Fruit fly (Drosophila melanogaster) whole organism, embryonic: ENCODE results near the gene Cby.

ENCODE experiments used
- Asciz ChIP-seq: fragments of 200-800 bp; sonication (Bioruptor generic); optimal IDR thresholded peaks from 2 replicates; lab custom pipeline; 2017; ENCODE audit warnings: missing biosample characterization, mild to moderate bottlenecking, missing genetic modification characterization, missing genetic modification reagents
- CG10147 ChIP-seq: fragments of 200-800 bp; sonication (Bioruptor generic); optimal IDR thresholded peaks from 2 replicates; lab custom pipeline; 2019; ENCODE audit warnings: missing biosample characterization, mild to moderate bottlenecking, missing genetic modification characterization, moderate library complexity
- CG10321 ChIP-seq: fragments of 200-800 bp; sonication (Bioruptor generic); IDR thresholded peaks from 2 replicates; pipeline ENCODE4 v1.3.6; 2022; ENCODE audit warnings: missing biosample characterization, missing genetic modification characterization
- CG10431 ChIP-seq: fragments of 200-800 bp; sonication (Bioruptor generic); optimal IDR thresholded peaks from 3 replicates; lab custom pipeline; 2018; ENCODE audit warnings: missing biosample characterization, mild to moderate bottlenecking, missing genetic modification characterization
- CG12104 ChIP-seq: fragments of 200-800 bp; sonication (Bioruptor generic); optimal IDR thresholded peaks from 3 replicates; lab custom pipeline; 2016; ENCODE audit warnings: missing biosample characterization, missing genetic modification characterization
- CG14710 ChIP-seq: fragments of 200-800 bp; sonication (Bioruptor generic); optimal IDR thresholded peaks from 3 replicates; lab custom pipeline; 2019; ENCODE audit warnings: missing biosample characterization, mild to moderate bottlenecking, missing genetic modification characterization, moderate library complexity
- CG15269 ChIP-seq: fragments of 200-800 bp; sonication (Bioruptor generic); optimal IDR thresholded peaks from 2 replicates; lab custom pipeline; 2018; ENCODE audit warnings: missing biosample characterization, mild to moderate bottlenecking, missing genetic modification characterization, moderate library complexity
- CG2889 ChIP-seq: fragments of 200-800 bp; sonication (Bioruptor generic); IDR thresholded peaks from 3 replicates; pipeline ENCODE4 v1.3.6; 2022; ENCODE audit warnings: missing biosample characterization, missing genetic modification characterization
- CG30403 ChIP-seq: fragments of 200-800 bp; sonication (Bioruptor generic); optimal IDR thresholded peaks from 3 replicates; lab custom pipeline; 2016; ENCODE audit warnings: missing biosample characterization, missing genetic modification characterization
- CG32532 ChIP-seq: fragments of 200-800 bp; sonication (Bioruptor generic); IDR thresholded peaks from 2 replicates; pipeline ENCODE4 v1.3.6; 2022; ENCODE audit warnings: missing biosample characterization, missing genetic modification characterization
- CG6175 ChIP-seq: fragments of 200-800 bp; sonication (Bioruptor generic); IDR thresholded peaks from 3 replicates; pipeline ENCODE4 v1.3.6; 2022; ENCODE audit warnings: missing biosample characterization, missing genetic modification characterization
- CG7745 ChIP-seq: fragments of 200-800 bp; sonication (Bioruptor generic); optimal IDR thresholded peaks from 2 replicates; lab custom pipeline; 2018; ENCODE audit warnings: missing biosample characterization, mild to moderate bottlenecking, missing genetic modification characterization, moderate library complexity
- CG8281 ChIP-seq: fragments of 200-800 bp; sonication (Bioruptor generic); optimal IDR thresholded peaks from 2 replicates; lab custom pipeline; 2018; ENCODE audit warnings: missing biosample characterization, mild to moderate bottlenecking, missing genetic modification characterization, moderate library complexity
- CG8924 ChIP-seq: fragments of 200-800 bp; optimal IDR thresholded peaks from 3 replicates; lab custom pipeline; 2019; ENCODE audit warnings: missing biosample characterization, mild to moderate bottlenecking, missing genetic modification characterization, moderate library complexity
- Chrac-16 ChIP-seq: fragments of 200-800 bp; sonication (Bioruptor generic); optimal IDR thresholded peaks from 3 replicates; lab custom pipeline; 2016; ENCODE audit warnings: missing biosample characterization, missing genetic modification characterization
- Deaf1 ChIP-seq: fragments of 200-800 bp; optimal IDR thresholded peaks from 3 replicates; lab custom pipeline; 2019; ENCODE audit warnings: missing biosample characterization, mild to moderate bottlenecking, missing genetic modification characterization, moderate library complexity
- ERR ChIP-seq: fragments of 200-800 bp; sonication (Bioruptor generic); optimal IDR thresholded peaks from 2 replicates; lab custom pipeline; 2016; ENCODE audit warnings: missing biosample characterization, missing genetic modification characterization
- Eip74EF ChIP-seq, 2 experiments: fragments of 200-800 bp in 1 of 2; fragments of >200 bp in 1 of 2; sonication (Bioruptor generic) in 1 of 2; optimal IDR thresholded peaks; 2 replicates each; lab custom pipeline; 2017 to 2019; ENCODE audit warnings: missing biosample characterization in 2 of 2, missing genetic modification characterization in 2 of 2, mild to moderate bottlenecking in 1 of 2, moderate library complexity in 1 of 2
- Elba2 ChIP-seq: fragments of 200-800 bp; sonication (Bioruptor generic); optimal IDR thresholded peaks from 3 replicates; lab custom pipeline; 2016; ENCODE audit warnings: missing biosample characterization, missing genetic modification characterization
- Ets65A ChIP-seq: fragments of 200-800 bp; sonication (Bioruptor generic); peaks from one replicate; lab custom pipeline; 2016; ENCODE audit warnings: missing biosample characterization, missing genetic modification characterization
- Hr51 ChIP-seq, 2 experiments: fragments of 200-800 bp; sonication (Bioruptor generic); optimal IDR thresholded peaks; 2 replicates in 1 of 2; 3 replicates in 1 of 2; lab custom pipeline; 2016 to 2018; ENCODE audit warnings: missing biosample characterization in 2 of 2, missing genetic modification characterization in 2 of 2, mild to moderate bottlenecking in 1 of 2, moderate library complexity in 1 of 2
- Lhr ChIP-seq: fragments of 200-800 bp; sonication (Bioruptor generic); optimal IDR thresholded peaks from 3 replicates; lab custom pipeline; 2017; ENCODE audit warnings: mild to moderate bottlenecking, missing biosample characterization, missing genetic modification reagents, missing genetic modification characterization
- NK7.1 ChIP-seq: fragments of 200-800 bp; sonication (Bioruptor generic); optimal IDR thresholded peaks from 3 replicates; lab custom pipeline; 2016; ENCODE audit warnings: missing biosample characterization, missing genetic modification characterization
- NfI ChIP-seq: fragments of 200-800 bp; sonication (Bioruptor generic); optimal IDR thresholded peaks from 3 replicates; lab custom pipeline; 2018; ENCODE audit warnings: missing biosample characterization, mild to moderate bottlenecking, missing genetic modification characterization, moderate library complexity
- Optix ChIP-seq: fragments of 200-800 bp; sonication (Bioruptor generic); IDR thresholded peaks from 3 replicates; pipeline ENCODE4 v1.3.6; 2022; ENCODE audit warnings: missing biosample characterization, missing genetic modification characterization
- ab ChIP-seq: fragments of 200-800 bp; sonication (Bioruptor generic); optimal IDR thresholded peaks from 2 replicates; lab custom pipeline; 2016; ENCODE audit warnings: missing biosample characterization, missing genetic modification characterization
- ac ChIP-seq: fragments of 200-800 bp; sonication (Bioruptor generic); optimal IDR thresholded peaks from 3 replicates; lab custom pipeline; 2017; ENCODE audit warnings: missing biosample characterization, mild to moderate bottlenecking, missing genetic modification characterization
- al ChIP-seq: fragments of 200-800 bp; sonication (Bioruptor generic); IDR thresholded peaks from 2 replicates; pipeline ENCODE4 v1.3.6; 2022; ENCODE audit warnings: missing biosample characterization, missing genetic modification characterization
- bowl ChIP-seq: fragments of 200-800 bp; sonication (Bioruptor generic); IDR thresholded peaks from 2 replicates; pipeline ENCODE4 v1.3.6; 2022; ENCODE audit warnings: missing biosample characterization, missing genetic modification characterization
- cad ChIP-seq: fragments of >200 bp; optimal IDR thresholded peaks from 2 replicates; lab custom pipeline; 2017; ENCODE audit warnings: missing biosample characterization, missing genetic modification characterization
- corto ChIP-seq: fragments of 200-800 bp; sonication (Bioruptor generic); optimal IDR thresholded peaks from 2 replicates; lab custom pipeline; 2016; ENCODE audit warnings: missing biosample characterization, mild to moderate bottlenecking, missing genetic modification characterization, moderate library complexity
- dmrt99B ChIP-seq: fragments of 200-800 bp; sonication (Bioruptor generic); optimal IDR thresholded peaks from 2 replicates; lab custom pipeline; 2018; ENCODE audit warnings: missing biosample characterization, mild to moderate bottlenecking, missing genetic modification characterization, moderate library complexity
- exex ChIP-seq: fragments of 200-800 bp; sonication (Bioruptor generic); optimal IDR thresholded peaks from 4 replicates; lab custom pipeline; 2018; ENCODE audit warnings: missing biosample characterization, mild to moderate bottlenecking, missing genetic modification characterization, moderate library complexity
- gcm2 ChIP-seq: fragments of 200-800 bp; sonication (Bioruptor generic); optimal IDR thresholded peaks from 2 replicates; lab custom pipeline; 2016; ENCODE audit warnings: missing biosample characterization, missing genetic modification characterization
- hbn ChIP-seq: fragments of 200-800 bp; sonication (Bioruptor generic); IDR thresholded peaks from 2 replicates; pipeline ENCODE4 v1.3.6; 2022; ENCODE audit warnings: missing biosample characterization, missing genetic modification characterization; ENCODE audit not compliant: partially characterized antibody
- hkb ChIP-seq, 2 experiments: fragments of 200-800 bp in 1 of 2; fragments of >200 bp in 1 of 2; sonication (Bioruptor generic) in 1 of 2; IDR thresholded peaks in 1 of 2; optimal IDR thresholded peaks in 1 of 2; 2 replicates each; pipeline versions ENCODE4 v1.3.6 to Lab custom; 2017 to 2022; ENCODE audit warnings: missing biosample characterization in 1 of 2, missing genetic modification characterization in 1 of 2
- insv ChIP-seq, 2 experiments: fragments of 200-800 bp; sonication (Bioruptor generic); optimal IDR thresholded peaks; 3 replicates each; lab custom pipeline; 2016 to 2018; ENCODE audit warnings: missing biosample characterization in 2 of 2, missing genetic modification characterization in 2 of 2
- lab ChIP-seq: fragments of 200-800 bp; sonication (Bioruptor generic); optimal IDR thresholded peaks from 3 replicates; lab custom pipeline; 2017; ENCODE audit warnings: missing biosample characterization, missing genetic modification characterization, mild to moderate bottlenecking, moderate library complexity, missing genetic modification reagents
- mirr ChIP-seq: fragments of 200-800 bp; sonication (Bioruptor generic); optimal IDR thresholded peaks from 3 replicates; lab custom pipeline; 2018; ENCODE audit warnings: missing biosample characterization, mild to moderate bottlenecking, missing genetic modification characterization
- nau ChIP-seq: fragments of 200-800 bp; sonication (Bioruptor generic); optimal IDR thresholded peaks from 3 replicates; lab custom pipeline; 2017; ENCODE audit warnings: missing biosample characterization, mild to moderate bottlenecking, missing genetic modification characterization, missing genetic modification reagents
- odd ChIP-seq: fragments of 200-800 bp; sonication (Bioruptor generic); optimal IDR thresholded peaks from 2 replicates; lab custom pipeline; 2017; ENCODE audit warnings: missing biosample characterization, mild to moderate bottlenecking, missing genetic modification characterization
- pfk ChIP-seq: fragments of 200-800 bp; sonication (Bioruptor generic); optimal IDR thresholded peaks from 2 replicates; lab custom pipeline; 2018; ENCODE audit warnings: missing biosample characterization, mild to moderate bottlenecking, missing genetic modification characterization, moderate library complexity
- pzg ChIP-seq: fragments of 200-800 bp; sonication (Bioruptor generic); optimal IDR thresholded peaks from 3 replicates; lab custom pipeline; 2018; ENCODE audit warnings: missing biosample characterization, mild to moderate bottlenecking, missing genetic modification characterization, moderate library complexity
- ro ChIP-seq: fragments of 200-800 bp; sonication (Bioruptor generic); IDR thresholded peaks from 2 replicates; pipeline ENCODE4 v1.3.6; 2022; ENCODE audit warnings: missing biosample characterization, missing genetic modification characterization
- scrt ChIP-seq: fragments of 200-800 bp; sonication (Bioruptor generic); optimal IDR thresholded peaks from 2 replicates; lab custom pipeline; 2018; ENCODE audit warnings: missing biosample characterization, mild to moderate bottlenecking, missing genetic modification characterization, moderate library complexity
- sisA ChIP-seq: fragments of 200-800 bp; sonication (Bioruptor generic); IDR thresholded peaks from 2 replicates; pipeline ENCODE4 v1.3.6; 2022; ENCODE audit warnings: missing biosample characterization, missing genetic modification characterization
- slou ChIP-seq: fragments of 200-800 bp; sonication (Bioruptor generic); optimal IDR thresholded peaks from 3 replicates; lab custom pipeline; 2016; ENCODE audit warnings: missing biosample characterization, missing genetic modification characterization
- ssp ChIP-seq: fragments of 200-800 bp; sonication (Bioruptor generic); IDR thresholded peaks from 2 replicates; pipeline ENCODE4 v1.3.6; 2022; ENCODE audit warnings: missing biosample characterization, missing genetic modification characterization
- stwl ChIP-seq: fragments of 200-800 bp; sonication (Bioruptor generic); optimal IDR thresholded peaks from 3 replicates; lab custom pipeline; 2018; ENCODE audit warnings: missing biosample characterization, mild to moderate bottlenecking, missing genetic modification characterization, moderate library complexity
- trem ChIP-seq: fragments of 200-800 bp; optimal IDR thresholded peaks from 3 replicates; lab custom pipeline; 2019; ENCODE audit warnings: missing biosample characterization, mild to moderate bottlenecking, missing genetic modification characterization, moderate library complexity
- trh ChIP-seq: fragments of 200-800 bp; sonication (Bioruptor generic); optimal IDR thresholded peaks from 2 replicates; lab custom pipeline; 2016; ENCODE audit warnings: missing biosample characterization, missing genetic modification characterization

Gene Cby

DNA sequence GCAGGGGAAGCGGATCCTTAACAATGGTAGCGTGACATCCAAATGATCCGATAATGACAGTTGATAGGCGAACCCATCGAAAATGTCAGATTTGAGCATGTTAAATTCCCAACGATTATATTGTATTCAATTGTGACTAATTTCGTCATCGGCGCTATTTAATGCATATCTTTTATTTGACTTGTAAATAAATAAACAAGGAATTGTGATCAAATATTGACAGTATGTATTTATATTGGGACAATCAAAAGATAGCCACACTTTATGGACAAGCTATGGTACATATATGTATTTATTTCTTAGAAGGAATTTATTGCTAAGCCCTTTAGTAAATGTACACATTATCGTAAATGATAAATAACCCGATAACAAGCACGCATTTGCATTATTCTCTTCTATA lies 42.7 kb upstream of the Cby start (continued):
- TF ChIP-seq hkb (optimal IDR thresholded peaks at IDR 0.05; lab: Kevin White, UChicago) (no peak), hkb (GFP tag; IDR thresholded peaks at IDR 0.05; lab: Robert Waterston, UW) (no peak), ro (GFP tag; lab: Robert Waterston, UW) (no peak), slou (GFP tag; lab: Kevin White, UChicago) (no peak), Deaf1 (no peak), Hr51 (GFP tag; optimal IDR thresholded peaks at IDR 0.05; lab: Kevin White, UChicago) (no peak), CG2889 (GFP tag; lab: Robert Waterston, UW) (no peak), nau (GFP tag; lab: Kevin White, UChicago) (no peak), cad (GFP tag; lab: Kevin White, UChicago) (no peak), lab (GFP tag; lab: Kevin White, UChicago) (no peak), NfI (GFP tag; lab: Kevin White, UChicago) (no peak), CG7745 (tag; lab: Kevin White, UChicago) (peak; percentile 25), trem (tag; lab: Kevin White, UChicago) (peak; percentile 53), Optix (GFP tag; lab: Robert Waterston, UW) (no peak), CG10431 (GFP tag; lab: Kevin White, UChicago) (no peak), CG8281 (no peak), trh (GFP tag; lab: Kevin White, UChicago) (no peak), exex (tag; lab: Kevin White, UChicago) (no peak), CG10321 (GFP tag; lab: Robert Waterston, UW) (no peak), dmrt99B (tag; lab: Kevin White, UChicago) (peak; percentile 37), mirr (GFP tag; lab: Kevin White, UChicago) (no peak), Asciz (GFP tag; lab: Kevin White, UChicago) (peak; percentile 58), al (no peak), CG14710 (tag; lab: Kevin White, UChicago) (peak; percentile 79), CG8924 (tag; lab: Kevin White, UChicago) (peak; percentile 22), CG12104 (GFP tag; lab: Kevin White, UChicago) (no peak), NK7.1 (no peak), Chrac-16 (GFP tag; lab: Kevin White, UChicago) (no peak), hbn (GFP tag; lab: Robert Waterston, UW) (no peak), CG30403 (no peak), Elba2 (GFP tag; lab: Kevin White, UChicago) (no peak), bowl (GFP tag; lab: Robert Waterston, UW) (no peak), gcm2 (no peak), Ets65A (GFP tag; lab: Kevin White, UChicago) (no peak), Lhr (no peak), scrt (no peak), CG32532 (GFP tag; lab: Robert Waterston, UW) (no peak), pfk (GFP tag; lab: Kevin White, UChicago) (no peak), CG6175 (GFP tag; lab: Robert Waterston, UW) (no peak), ac (GFP tag; lab: Kevin White, UChicago) (peak; percentile 25), odd (GFP tag; lab: Kevin White, UChicago) (no peak), corto (no peak), sisA (GFP tag; lab: Robert Waterston, UW) (no peak), ssp (no peak), ERR (GFP tag; lab: Kevin White, UChicago) (no peak), insv (GFP tag; optimal IDR thresholded peaks at IDR 0.05; lab: Kevin White, UChicago) (no peak), Eip74EF (GFP tag; optimal IDR thresholded peaks at IDR 0.05; lab: Kevin White, UChicago) (no peak), pzg (no peak), CG15269 (tag; lab: Kevin White, UChicago) (no peak), stwl (tag; lab: Kevin White, UChicago) (peak; percentile 36), ab (GFP tag; lab: Kevin White, UChicago) (no peak), CG10147 (GFP tag; lab: Kevin White, UChicago) (no peak)
